Fruit fly (Drosophila melanogaster) whole organism: ENCODE data around the gene CG5004.

Experiments used
- CG8478 ChIP-seq: fragments of >200 bp; optimal IDR thresholded peaks from 2 replicates; lab custom pipeline; 2018; ENCODE audit warnings: inconsistent platforms
- EcR ChIP-seq, 2 experiments: fragments of >200 bp; optimal IDR thresholded peaks; 2 replicates each; lab custom pipeline; 2017; ENCODE audit warnings: missing biosample characterization in 2 of 2, missing genetic modification characterization in 2 of 2, missing genetic modification reagents in 2 of 2

- no peak for TF ChIP-seq EcR (GFP tag; optimal IDR thresholded peaks at IDR 0.05; lab: Kevin White, UChicago)
- no peak for TF ChIP-seq CG8478 (lab: Kevin White, UChicago)
Measured at dm6 chrX:17122425-17123094, 15.2 kb downstream of the CG5004 start.
